Fruit fly (Drosophila melanogaster): ENCODE measurements around the gene ovm.

The ovm gene

DNA sequence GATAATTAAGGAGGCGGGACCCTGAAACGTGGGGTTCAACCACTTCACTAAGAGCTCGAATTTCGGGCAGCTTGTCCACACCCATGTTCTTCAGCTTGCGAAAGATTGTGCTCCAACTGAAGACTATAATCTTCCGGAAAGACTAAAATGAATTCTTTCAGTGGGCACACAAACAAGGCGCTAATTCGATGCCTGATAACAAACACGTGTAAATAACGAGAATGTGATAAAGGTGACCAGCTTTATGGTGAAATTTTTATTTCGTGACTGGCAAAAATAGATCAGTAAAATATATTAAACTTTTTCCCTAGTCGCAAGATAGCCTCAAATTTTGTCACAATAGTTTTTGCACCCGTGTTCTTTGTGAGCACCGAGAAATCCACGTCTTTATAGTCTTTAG is at the start of gene ovm, which contains the start of gene CG31975:
ovm (minus strand) TSS at position 144 of the 400 bp plus-strand sequence.
CG31975 (minus strand) TSS at position 144 of the 400 bp plus-strand sequence.
- TF ChIP-seq ttk (optimal IDR thresholded peaks at IDR 0.05) (no peak), Sin3A (optimal IDR thresholded peaks at IDR 0.05) (no peak), h (optimal IDR thresholded peaks at IDR 0.05) (no peak), psq (optimal IDR thresholded peaks at IDR 0.05) (no peak)

DNA sequence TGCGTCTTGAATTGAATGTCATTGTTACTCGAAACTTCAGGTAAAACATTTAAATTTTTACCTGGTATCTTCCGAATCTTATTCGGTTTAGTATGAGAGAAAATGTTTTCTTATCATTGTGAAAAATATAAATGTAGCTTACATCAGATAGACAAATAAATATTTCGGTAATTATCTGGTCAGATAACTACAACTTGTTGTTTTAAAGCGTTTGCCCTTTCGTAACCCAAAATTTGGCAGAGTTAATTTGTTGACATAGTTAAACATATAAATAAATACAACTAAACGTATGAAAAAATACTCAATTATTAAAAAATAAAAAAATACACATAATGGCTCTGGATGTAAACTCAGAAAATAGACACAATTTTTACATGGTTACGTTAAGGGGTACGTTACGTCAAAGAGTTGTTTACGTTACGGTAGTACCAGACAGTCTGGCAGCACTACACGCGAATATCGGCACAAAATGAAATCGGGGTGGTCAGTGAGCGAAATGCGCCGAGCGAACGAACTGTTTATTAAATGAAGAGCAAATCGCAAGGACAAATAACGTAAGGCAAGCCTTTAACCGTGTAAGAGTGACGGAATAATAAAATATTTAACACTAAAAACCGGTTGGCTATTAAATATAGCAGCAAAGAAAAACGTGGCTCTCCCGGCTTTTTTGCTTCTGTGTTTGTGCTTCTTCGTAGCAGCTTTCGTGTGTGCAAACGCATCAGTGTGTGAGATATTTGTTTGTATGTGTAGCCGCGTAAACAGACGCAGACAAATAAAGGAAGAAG is 41.8 kb upstream of the ovm start:
- TF ChIP-seq h (optimal IDR thresholded peaks at IDR 0.05) (no peak), psq (optimal IDR thresholded peaks at IDR 0.05) (no peak), ttk (optimal IDR thresholded peaks at IDR 0.05) (no peak), insv (optimal IDR thresholded peaks at IDR 0.05) (no peak), Myc (optimal IDR thresholded peaks at IDR 0.05) (no peak), Sin3A (optimal IDR thresholded peaks at IDR 0.05) (no peak)

DNA sequence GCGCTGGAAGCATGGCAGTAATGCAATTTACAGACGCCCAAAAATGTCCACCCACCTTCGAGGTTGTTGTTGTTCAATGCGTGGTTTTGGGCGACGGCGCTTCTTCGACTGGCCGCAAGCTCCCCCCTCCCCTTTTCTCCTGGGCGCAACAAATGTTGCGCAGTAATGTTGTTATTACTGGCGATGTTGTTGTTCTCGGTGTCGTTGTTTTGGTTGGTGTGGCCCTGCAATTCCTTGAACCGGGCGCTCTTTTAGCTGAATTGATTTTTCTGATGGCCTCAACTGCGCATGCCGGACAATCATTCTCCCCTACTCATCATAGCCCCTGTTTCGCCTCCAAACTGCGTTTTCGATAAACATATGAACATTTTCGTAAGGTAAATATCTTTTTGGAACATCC is 40.2 kb upstream of the ovm start:
- TF ChIP-seq Myc (optimal IDR thresholded peaks at IDR 0.05) (no peak), insv (optimal IDR thresholded peaks at IDR 0.05) (no peak), psq (optimal IDR thresholded peaks at IDR 0.05) (no peak), ttk (optimal IDR thresholded peaks at IDR 0.05) (no peak), Sin3A (optimal IDR thresholded peaks at IDR 0.05) (no peak), h (optimal IDR thresholded peaks at IDR 0.05) (no peak)

DNA sequence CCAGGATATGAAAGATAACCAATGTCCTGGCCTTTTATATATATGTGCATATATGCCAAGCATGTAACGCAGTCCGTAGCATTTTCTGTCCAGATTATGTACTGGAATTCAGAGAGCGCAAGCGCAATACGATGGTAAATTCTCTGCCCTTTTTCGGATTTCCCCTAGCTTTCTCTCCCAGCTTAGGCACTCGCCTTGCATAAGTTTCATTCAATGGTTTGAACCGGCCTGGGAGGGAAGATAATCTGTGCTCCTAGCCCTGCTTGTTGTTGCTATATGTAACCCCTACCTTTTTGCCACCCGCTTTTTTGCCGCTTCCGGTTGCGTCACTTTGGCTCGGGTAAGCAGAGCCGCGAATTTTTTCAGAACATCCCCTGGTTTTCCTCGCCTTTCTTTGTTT is 38.3 kb upstream of the ovm start:
- no peak for TF ChIP-seq ttk (optimal IDR thresholded peaks at IDR 0.05)
- no peak for TF ChIP-seq Myc (optimal IDR thresholded peaks at IDR 0.05)
- TF ChIP-seq psq (optimal IDR thresholded peaks at IDR 0.05) = no peak
- TF ChIP-seq Sin3A (optimal IDR thresholded peaks at IDR 0.05) = no peak
- no peak for TF ChIP-seq h (optimal IDR thresholded peaks at IDR 0.05)
- TF ChIP-seq insv (optimal IDR thresholded peaks at IDR 0.05) = no peak

DNA sequence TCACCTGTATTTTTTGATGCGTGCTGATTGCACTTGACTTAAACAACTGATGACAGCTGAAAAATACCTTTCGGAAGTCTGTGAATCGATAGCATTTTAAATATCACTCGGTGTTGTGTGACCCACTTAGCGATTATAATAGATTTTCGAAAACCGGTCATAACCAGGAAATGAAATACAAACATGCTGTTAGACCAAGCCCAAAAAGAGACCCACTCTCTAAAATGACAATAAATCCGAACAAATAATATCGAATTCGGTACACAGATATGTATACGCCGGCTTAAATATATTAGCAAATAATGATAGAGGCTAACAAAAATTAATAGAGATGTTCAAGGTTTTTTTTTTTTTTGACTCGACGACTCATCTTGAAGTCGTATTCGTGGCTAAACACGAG is 34.9 kb upstream of the ovm start:
- TF ChIP-seq ttk (optimal IDR thresholded peaks at IDR 0.05) (no peak), Sin3A (optimal IDR thresholded peaks at IDR 0.05) (no peak), insv (optimal IDR thresholded peaks at IDR 0.05) (no peak), h (optimal IDR thresholded peaks at IDR 0.05) (no peak), Myc (optimal IDR thresholded peaks at IDR 0.05) (no peak), psq (optimal IDR thresholded peaks at IDR 0.05) (no peak)

DNA sequence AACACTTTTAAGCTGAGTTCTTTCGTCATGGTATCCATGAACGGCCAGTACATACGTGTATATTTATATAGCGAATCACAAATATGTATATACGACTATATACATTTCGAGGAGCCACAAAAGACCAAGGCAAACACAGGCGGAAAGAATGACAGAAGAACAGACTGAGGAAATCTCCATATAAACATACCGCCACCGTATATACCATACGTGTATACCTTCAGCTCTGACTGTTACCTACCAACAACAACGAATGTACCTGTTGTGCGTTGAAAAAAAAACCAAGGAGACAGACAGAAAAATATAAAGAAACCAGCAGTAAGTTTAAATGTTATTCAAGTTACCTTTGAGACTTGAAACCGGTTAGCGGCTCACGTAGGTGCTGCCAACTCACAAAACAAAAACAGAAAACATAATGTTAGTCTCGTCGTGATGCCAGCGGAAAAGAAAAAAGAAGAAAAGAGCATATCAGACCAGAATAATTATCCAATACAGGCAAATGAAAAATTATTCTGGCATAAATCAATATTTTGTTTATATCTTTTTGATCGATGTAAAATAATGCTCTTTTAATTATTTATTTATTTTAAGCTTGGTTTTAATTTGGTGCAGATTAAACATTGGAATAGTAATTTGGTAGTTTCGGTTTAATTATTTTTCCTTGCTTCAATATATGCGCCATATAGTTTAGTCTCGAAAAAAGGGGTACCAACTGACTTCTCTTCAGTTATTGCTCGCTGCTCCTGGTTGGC is 30.9 kb upstream of the ovm start:
- TF ChIP-seq h (optimal IDR thresholded peaks at IDR 0.05) = no peak
- TF ChIP-seq Myc (optimal IDR thresholded peaks at IDR 0.05) = no peak
- no peak for TF ChIP-seq ttk (optimal IDR thresholded peaks at IDR 0.05)
- TF ChIP-seq insv (optimal IDR thresholded peaks at IDR 0.05) = no peak
- no peak for TF ChIP-seq psq (optimal IDR thresholded peaks at IDR 0.05)
- TF ChIP-seq Sin3A (optimal IDR thresholded peaks at IDR 0.05) = no peak

DNA sequence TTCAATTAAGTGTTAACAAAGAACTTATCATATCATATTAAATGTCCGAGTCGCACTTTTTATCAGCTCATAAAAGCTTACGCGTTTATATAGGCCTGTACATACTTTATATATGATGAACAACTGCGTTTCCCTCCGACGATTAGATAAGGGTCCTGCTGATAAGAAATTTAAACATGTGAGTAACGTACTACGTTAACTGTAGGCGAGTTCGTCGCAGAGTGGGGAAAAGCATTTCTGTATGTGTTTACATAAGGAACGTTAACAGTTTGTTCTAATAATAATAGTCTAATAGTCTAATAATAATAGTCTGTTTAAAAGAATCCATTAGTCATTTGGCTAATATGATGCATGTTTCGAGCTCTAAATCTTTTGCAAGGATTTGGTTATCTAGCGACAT is 29.6 kb upstream of the ovm start:
- TF ChIP-seq h (optimal IDR thresholded peaks at IDR 0.05) = no peak
- no peak for TF ChIP-seq insv (optimal IDR thresholded peaks at IDR 0.05)
- no peak for TF ChIP-seq Sin3A (optimal IDR thresholded peaks at IDR 0.05)
- TF ChIP-seq psq (optimal IDR thresholded peaks at IDR 0.05) = no peak
- TF ChIP-seq ttk (optimal IDR thresholded peaks at IDR 0.05) = no peak
- TF ChIP-seq Myc (optimal IDR thresholded peaks at IDR 0.05) = no peak

DNA sequence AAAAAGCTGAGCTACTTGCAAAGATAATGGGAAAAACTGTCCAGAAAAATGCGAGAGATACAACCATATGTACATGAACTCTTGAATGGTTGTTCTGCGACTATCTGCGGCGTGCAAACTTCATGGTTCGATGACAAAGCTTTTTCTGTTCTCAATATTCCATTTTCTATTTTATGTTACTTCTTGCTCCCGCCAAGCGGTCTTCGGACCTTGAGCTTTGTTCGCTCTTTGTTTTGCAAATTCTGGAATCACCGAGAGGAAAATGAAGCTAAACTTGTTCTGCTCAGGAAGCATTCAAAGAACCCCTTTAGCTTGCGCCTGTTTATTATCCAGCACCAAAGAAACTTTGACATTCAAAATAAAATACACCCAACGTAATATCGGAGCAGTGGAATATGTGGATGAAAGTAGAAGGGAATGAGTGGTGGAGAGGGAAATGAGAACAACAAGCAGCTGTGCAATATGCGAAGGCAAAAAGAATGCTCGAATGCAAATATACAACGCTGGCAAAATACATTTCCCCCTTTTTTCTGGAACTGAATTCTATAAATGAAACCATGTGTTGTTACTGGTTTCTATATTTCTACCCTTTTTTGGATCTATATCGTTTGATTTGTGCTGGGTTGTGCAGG is 27.6 kb upstream of the ovm start:
- TF ChIP-seq h (optimal IDR thresholded peaks at IDR 0.05) (no peak), Myc (optimal IDR thresholded peaks at IDR 0.05) (no peak), insv (optimal IDR thresholded peaks at IDR 0.05) (no peak), psq (optimal IDR thresholded peaks at IDR 0.05) (no peak), Sin3A (optimal IDR thresholded peaks at IDR 0.05) (no peak), ttk (optimal IDR thresholded peaks at IDR 0.05) (no peak)

DNA sequence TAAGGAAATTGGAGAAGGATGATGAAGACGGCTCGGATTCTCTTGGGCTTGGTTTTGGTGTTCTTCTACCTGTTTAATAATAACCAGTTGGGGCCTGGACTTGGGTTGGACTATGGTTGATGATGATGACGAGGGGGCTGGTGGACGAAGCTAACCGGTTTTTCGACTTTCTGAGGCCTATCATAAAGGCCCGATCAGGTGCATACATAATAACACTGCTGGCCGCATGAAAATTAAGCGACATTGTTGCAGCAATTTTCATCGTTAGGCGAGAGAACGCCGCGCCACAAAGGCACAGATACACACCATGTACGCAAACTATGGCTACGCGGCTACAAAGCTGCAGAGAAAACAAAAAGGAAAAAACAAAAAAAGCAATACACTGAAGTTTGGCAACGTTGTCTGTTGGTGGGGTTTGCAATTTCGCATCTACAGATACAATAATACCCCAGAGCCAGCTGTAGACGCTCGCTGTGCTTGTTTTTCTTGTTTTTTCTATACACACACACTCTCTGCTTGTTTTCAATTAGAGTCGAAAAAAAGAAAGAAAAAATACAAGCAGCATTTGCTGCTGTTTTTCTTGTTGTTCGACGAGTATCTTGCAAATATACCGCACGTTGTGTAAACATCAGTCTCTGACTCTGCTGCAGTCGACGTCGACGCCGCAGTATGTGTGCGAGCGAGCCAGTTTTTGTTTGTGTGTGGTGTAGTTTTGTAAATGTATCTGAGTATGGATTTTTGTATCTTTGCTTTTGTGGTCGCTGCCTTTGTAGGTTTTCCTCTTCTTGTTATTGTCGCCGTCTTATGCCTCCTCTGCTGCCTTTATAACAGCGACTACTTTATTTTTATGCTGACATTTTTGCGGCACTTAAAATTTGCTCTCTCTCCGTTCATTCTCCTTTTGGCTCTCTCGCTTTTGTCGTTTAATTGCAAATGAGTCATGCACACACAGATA is 25.6 kb upstream of the ovm start:
- no peak for TF ChIP-seq ttk (optimal IDR thresholded peaks at IDR 0.05)
- TF ChIP-seq Sin3A (optimal IDR thresholded peaks at IDR 0.05) = no peak
- TF ChIP-seq Myc (optimal IDR thresholded peaks at IDR 0.05) = no peak
- no peak for TF ChIP-seq insv (optimal IDR thresholded peaks at IDR 0.05)
- no peak for TF ChIP-seq h (optimal IDR thresholded peaks at IDR 0.05)
- no peak for TF ChIP-seq psq (optimal IDR thresholded peaks at IDR 0.05)

DNA sequence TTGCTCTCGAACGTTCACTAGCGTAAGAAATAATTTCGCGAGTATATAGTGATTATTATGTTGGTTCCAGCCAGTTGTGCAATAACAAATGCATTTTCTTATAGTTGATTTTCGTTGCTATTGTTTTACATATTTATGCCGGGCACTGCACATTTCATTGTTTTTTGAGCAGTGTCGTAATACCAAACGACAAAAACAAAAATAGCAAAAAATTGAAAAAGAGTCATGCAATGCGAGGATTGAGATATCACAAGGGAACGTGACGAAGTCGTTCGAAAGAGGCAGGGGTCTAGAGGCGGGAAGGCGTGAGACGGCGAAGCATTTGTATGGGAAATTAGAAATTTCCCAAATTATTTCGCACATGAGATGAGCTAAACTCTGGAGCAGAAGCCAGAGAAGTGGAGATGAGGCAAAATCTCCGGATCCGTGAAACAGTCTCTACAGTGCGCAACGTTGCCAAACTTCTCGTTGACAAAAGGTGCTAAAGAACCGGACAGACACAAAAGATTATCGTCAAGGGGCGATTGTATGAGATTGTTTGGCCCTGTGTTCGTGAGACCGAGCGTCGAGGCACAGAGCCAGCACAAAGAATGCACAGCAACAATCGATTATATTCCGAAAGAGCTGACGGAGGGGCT is 24.6 kb upstream of the ovm start:
- TF ChIP-seq Myc (optimal IDR thresholded peaks at IDR 0.05) = no peak
- TF ChIP-seq Sin3A (optimal IDR thresholded peaks at IDR 0.05) = no peak
- no peak for TF ChIP-seq h (optimal IDR thresholded peaks at IDR 0.05)
- no peak for TF ChIP-seq insv (optimal IDR thresholded peaks at IDR 0.05)
- TF ChIP-seq psq (optimal IDR thresholded peaks at IDR 0.05) = no peak
- TF ChIP-seq ttk (optimal IDR thresholded peaks at IDR 0.05) = no peak

DNA sequence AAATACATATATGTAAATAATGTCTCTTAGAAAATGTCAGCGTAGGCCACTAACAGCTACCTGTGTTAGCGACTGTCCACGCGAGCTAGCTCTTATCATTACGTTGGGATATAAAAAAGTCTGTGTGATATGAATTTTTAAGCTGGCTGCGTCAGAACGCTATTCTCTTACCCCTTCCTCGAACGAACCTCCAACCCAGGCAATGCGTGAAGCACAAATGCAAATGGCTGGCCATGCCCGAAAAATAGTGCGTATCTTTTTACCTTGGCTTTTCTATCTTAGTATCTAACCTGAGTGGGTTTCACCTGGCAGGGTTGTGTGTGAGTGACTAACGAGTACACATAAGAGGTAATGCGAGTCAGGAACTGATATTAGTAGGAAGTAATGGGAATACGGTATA is 22.4 kb upstream of the ovm start:
- TF ChIP-seq h (optimal IDR thresholded peaks at IDR 0.05) = no peak
